Fruit fly (Drosophila melanogaster) whole organism, embryonic: ENCODE data around the gene CG31910.

Experiments used
- CG11093 ChIP-seq: fragments of 200-800 bp; sonication (Bioruptor generic); IDR thresholded peaks from 3 replicates; pipeline ENCODE4 v1.3.6; 2022; ENCODE audit warnings: missing biosample characterization, missing genetic modification characterization
- CG12219 ChIP-seq: fragments of 200-800 bp; sonication (Bioruptor generic); optimal IDR thresholded peaks from 3 replicates; lab custom pipeline; 2018; ENCODE audit warnings: missing biosample characterization, mild to moderate bottlenecking, missing genetic modification characterization
- CG12236 ChIP-seq: fragments of 200-800 bp; sonication (Bioruptor generic); optimal IDR thresholded peaks from 2 replicates; lab custom pipeline; 2016; ENCODE audit warnings: missing biosample characterization, missing genetic modification characterization
- CG13296 ChIP-seq: fragments of 200-800 bp; sonication (Bioruptor generic); optimal IDR thresholded peaks from 3 replicates; lab custom pipeline; 2018; ENCODE audit warnings: missing biosample characterization, mild to moderate bottlenecking, missing genetic modification characterization
- CG18599 ChIP-seq: fragments of 200-800 bp; sonication (Bioruptor generic); optimal IDR thresholded peaks from 3 replicates; lab custom pipeline; 2017; ENCODE audit warnings: missing biosample characterization, missing genetic modification characterization, mild to moderate bottlenecking, moderate library complexity, missing genetic modification reagents
- CG18764 ChIP-seq: fragments of 200-800 bp; sonication (Bioruptor generic); optimal IDR thresholded peaks from 3 replicates; lab custom pipeline; 2016; ENCODE audit warnings: missing biosample characterization, missing genetic modification characterization
- CG30431 ChIP-seq: fragments of 200-800 bp; sonication (Bioruptor generic); optimal IDR thresholded peaks from 2 replicates; lab custom pipeline; 2017; ENCODE audit warnings: missing biosample characterization, missing genetic modification characterization
- CG5245 ChIP-seq: fragments of 200-800 bp; sonication (Bioruptor generic); optimal IDR thresholded peaks from 3 replicates; lab custom pipeline; 2016; ENCODE audit warnings: missing biosample characterization, missing genetic modification characterization
- CG5953 ChIP-seq: fragments of 200-800 bp; sonication (Bioruptor generic); IDR thresholded peaks from 2 replicates; pipeline ENCODE4 v1.3.6; 2022; ENCODE audit warnings: missing biosample characterization, missing genetic modification characterization
- CG6854 ChIP-seq: fragments of 200-800 bp; sonication (Bioruptor generic); optimal IDR thresholded peaks from 3 replicates; lab custom pipeline; 2017; ENCODE audit warnings: missing biosample characterization, mild to moderate bottlenecking, missing genetic modification characterization
- CG7987 ChIP-seq: fragments of 200-800 bp; sonication (Bioruptor generic); optimal IDR thresholded peaks from 2 replicates; lab custom pipeline; 2018; ENCODE audit warnings: missing biosample characterization, mild to moderate bottlenecking, missing genetic modification characterization, moderate library complexity
- CG8388 ChIP-seq: fragments of 200-800 bp; sonication (Bioruptor generic); optimal IDR thresholded peaks from 2 replicates; lab custom pipeline; 2019; ENCODE audit warnings: missing biosample characterization, mild to moderate bottlenecking, missing genetic modification characterization, moderate library complexity
- CG9727 ChIP-seq: fragments of 200-800 bp; sonication (Bioruptor generic); optimal IDR thresholded peaks from 3 replicates; lab custom pipeline; 2017; ENCODE audit warnings: missing biosample characterization, mild to moderate bottlenecking, missing genetic modification characterization
- Dip2 ChIP-seq: fragments of 200-800 bp; sonication (Bioruptor generic); IDR thresholded peaks from 2 replicates; pipeline ENCODE4 v1.3.6; 2022; ENCODE audit warnings: missing biosample characterization, missing genetic modification characterization
- Hmr ChIP-seq: fragments of 200-800 bp; sonication (Bioruptor generic); optimal IDR thresholded peaks from 3 replicates; lab custom pipeline; 2017; ENCODE audit warnings: mild to moderate bottlenecking, missing biosample characterization, missing genetic modification reagents, missing genetic modification characterization
- Mad ChIP-seq: fragments of 200-800 bp; sonication (Bioruptor generic); optimal IDR thresholded peaks from 2 replicates; lab custom pipeline; 2016; ENCODE audit warnings: missing biosample characterization, missing genetic modification characterization
- Mrtf ChIP-seq: fragments of 200-800 bp; sonication (Bioruptor generic); IDR thresholded peaks from 3 replicates; pipeline ENCODE4 v1.3.6; 2022; ENCODE audit warnings: missing biosample characterization, missing genetic modification characterization
- Pdp1 ChIP-seq, 2 experiments: fragments of 200-800 bp; sonication (Bioruptor generic); optimal IDR thresholded peaks; 3 replicates each; lab custom pipeline; 2016; ENCODE audit warnings: missing biosample characterization in 2 of 2, missing genetic modification characterization in 2 of 2, mild to moderate bottlenecking in 1 of 2, moderate library complexity in 1 of 2
- Sox102F ChIP-seq: fragments of 200-800 bp; sonication (Bioruptor generic); optimal IDR thresholded peaks from 2 replicates; lab custom pipeline; 2018; ENCODE audit warnings: missing biosample characterization, mild to moderate bottlenecking, missing genetic modification characterization, moderate library complexity
- Sry-β ChIP-seq: fragments of 200-800 bp; sonication (Bioruptor generic); optimal IDR thresholded peaks from 2 replicates; lab custom pipeline; 2018; ENCODE audit warnings: missing biosample characterization, mild to moderate bottlenecking, missing genetic modification characterization, moderate library complexity
- Stat92E ChIP-seq, 3 experiments: fragments of >200 bp in 2 of 3; fragments of 200-800 bp in 1 of 3; sonication (Bioruptor generic) in 1 of 3; optimal IDR thresholded peaks; 2 replicates each; lab custom pipeline; 2017 to 2019; ENCODE audit warnings: missing biosample characterization in 3 of 3, missing genetic modification characterization in 3 of 3, mild to moderate bottlenecking in 1 of 3, moderate library complexity in 1 of 3
- Taf1 ChIP-seq: fragments of 200-800 bp; sonication (Bioruptor generic); IDR thresholded peaks from 2 replicates; pipeline ENCODE4 v1.3.6; 2022; ENCODE audit warnings: missing biosample characterization, missing genetic modification characterization
- Trl ChIP-seq, 3 experiments: fragments of >200 bp in 2 of 3; fragments of 200-800 bp in 1 of 3; sonication (Bioruptor generic) in 1 of 3; optimal IDR thresholded peaks; 2 replicates in 1 of 3; 3 replicates in 2 of 3; lab custom pipeline; 2016 to 2017; ENCODE audit warnings: missing biosample characterization in 1 of 3, missing genetic modification characterization in 1 of 3
- abd-A ChIP-seq: fragments of 200-800 bp; sonication (Bioruptor generic); optimal IDR thresholded peaks from 3 replicates; lab custom pipeline; 2019; ENCODE audit warnings: missing biosample characterization, mild to moderate bottlenecking, missing genetic modification characterization, moderate library complexity
- cas ChIP-seq: fragments of 200-800 bp; sonication (Bioruptor generic); IDR thresholded peaks from 2 replicates; pipeline ENCODE4 v1.3.6; 2022; ENCODE audit warnings: missing biosample characterization, missing genetic modification characterization
- disco-r ChIP-seq: fragments of 200-800 bp; sonication (Bioruptor generic); optimal IDR thresholded peaks from 2 replicates; lab custom pipeline; 2016; ENCODE audit warnings: missing biosample characterization, missing genetic modification characterization
- fu2 ChIP-seq: fragments of 200-800 bp; sonication (Bioruptor generic); optimal IDR thresholded peaks from 2 replicates; lab custom pipeline; 2016; ENCODE audit warnings: missing biosample characterization, missing genetic modification characterization
- gce ChIP-seq: fragments of 200-800 bp; sonication (Bioruptor generic); IDR thresholded peaks from 3 replicates; pipeline ENCODE4 v1.3.6; 2022; ENCODE audit warnings: missing biosample characterization, missing genetic modification characterization
- grn ChIP-seq: fragments of 200-800 bp; sonication (Bioruptor generic); optimal IDR thresholded peaks from 3 replicates; lab custom pipeline; 2017; ENCODE audit warnings: missing biosample characterization, missing genetic modification characterization
- ham ChIP-seq: fragments of 200-800 bp; sonication (Bioruptor generic); IDR thresholded peaks from 2 replicates; pipeline ENCODE4 v1.3.6; 2022; ENCODE audit warnings: missing biosample characterization, missing genetic modification characterization
- ind ChIP-seq: fragments of 200-800 bp; sonication (Bioruptor generic); optimal IDR thresholded peaks from 3 replicates; lab custom pipeline; 2016; ENCODE audit warnings: missing biosample characterization, missing genetic modification characterization
- oc ChIP-seq: fragments of 200-800 bp; sonication (Bioruptor generic); optimal IDR thresholded peaks from 2 replicates; lab custom pipeline; 2018; ENCODE audit warnings: missing biosample characterization, mild to moderate bottlenecking, missing genetic modification characterization, moderate library complexity
- pfk ChIP-seq: fragments of 200-800 bp; sonication (Bioruptor generic); optimal IDR thresholded peaks from 2 replicates; lab custom pipeline; 2018; ENCODE audit warnings: missing biosample characterization, mild to moderate bottlenecking, missing genetic modification characterization, moderate library complexity

Gene CG31910

dm6 chr2L:6698387-6698786 lies 47.0 kb downstream of the CG31910 start (continued):
- TF ChIP-seq Mad (GFP tag; lab: Kevin White, UChicago), result no peak
- no peak for TF ChIP-seq abd-A (tag; lab: Kevin White, UChicago)
- no peak for TF ChIP-seq CG5953 (GFP tag; lab: Robert Waterston, UW)
- TF ChIP-seq ham, result no peak
- peak; percentile 34 for TF ChIP-seq CG12219 (GFP tag; lab: Kevin White, UChicago)
- peak; percentile 62 for TF ChIP-seq CG9727
- TF ChIP-seq gce (GFP tag; lab: Robert Waterston, UW), result no peak
- no peak for TF ChIP-seq Dip2 (GFP tag; lab: Robert Waterston, UW)
- TF ChIP-seq Sry-β, result no peak
- TF ChIP-seq CG30431 (GFP tag; lab: Kevin White, UChicago), result no peak
- TF ChIP-seq CG12236 (GFP tag; lab: Kevin White, UChicago), result peak; percentile 21
- TF ChIP-seq CG11093 (GFP tag; lab: Robert Waterston, UW), result peak; percentile 57; the same call in 1 of the 3 replicates
- TF ChIP-seq CG18764, result peak; percentile 7
- peak; percentile 59 for TF ChIP-seq Sox102F (GFP tag; lab: Kevin White, UChicago)
- no peak for TF ChIP-seq fu2
- no peak for TF ChIP-seq CG13296 (GFP tag; lab: Kevin White, UChicago)
- no peak for TF ChIP-seq CG6854
- TF ChIP-seq CG7987 (GFP tag; lab: Kevin White, UChicago), result no peak
- peak; percentile 16 for TF ChIP-seq Hmr (GFP tag; lab: Kevin White, UChicago)
- peak; percentile 62; the same call in 1 of the 3 replicates for TF ChIP-seq Mrtf (GFP tag; lab: Robert Waterston, UW)
- no peak for TF ChIP-seq CG5245 (GFP tag; lab: Kevin White, UChicago)
- TF ChIP-seq Pdp1 (GFP tag; optimal IDR thresholded peaks at IDR 0.05; lab: Kevin White, UChicago), result peak; percentile 13 to 39
- no peak for TF ChIP-seq Taf1 (GFP tag; lab: Robert Waterston, UW)
- peak; percentile 4 for TF ChIP-seq CG18599
- peak; percentile 49 for TF ChIP-seq ind (GFP tag; lab: Kevin White, UChicago)
- TF ChIP-seq CG8388 (GFP tag; lab: Kevin White, UChicago), result peak; percentile 29
- TF ChIP-seq cas (GFP tag; lab: Robert Waterston, UW), result no peak
- TF ChIP-seq disco-r, result no peak
- TF ChIP-seq pfk (GFP tag; lab: Kevin White, UChicago), result no peak
- TF ChIP-seq Trl (optimal IDR thresholded peaks at IDR 0.05; lab: Kevin White, UChicago), result no peak
- TF ChIP-seq Trl (GFP tag; optimal IDR thresholded peaks at IDR 0.05; lab: Kevin White, UChicago), result no peak

- TF ChIP-seq Dip2 (GFP tag; lab: Robert Waterston, UW), result no peak
- peak; percentile 94 for TF ChIP-seq grn (GFP tag; lab: Kevin White, UChicago)
- peak in 1 of 3 experiments; percentile 79 for TF ChIP-seq Stat92E (GFP tag; optimal IDR thresholded peaks at IDR 0.05; lab: Kevin White, UChicago)
- no peak for TF ChIP-seq CG5953 (GFP tag; lab: Robert Waterston, UW)
- TF ChIP-seq oc, result peak; percentile 43
- TF ChIP-seq, all 482 proteins: peak for 3
These were observed 49.2 kb downstream of the CG31910 start for dm6 chr2L:6696229-6696628.
